Worm (Caenorhabditis elegans): Measurements from ENCODE around the gene M57.1.
A peak's percentile ranks its signal among the peaks of the same experiment; 100 is the strongest.

Gene M57.1

DNA sequence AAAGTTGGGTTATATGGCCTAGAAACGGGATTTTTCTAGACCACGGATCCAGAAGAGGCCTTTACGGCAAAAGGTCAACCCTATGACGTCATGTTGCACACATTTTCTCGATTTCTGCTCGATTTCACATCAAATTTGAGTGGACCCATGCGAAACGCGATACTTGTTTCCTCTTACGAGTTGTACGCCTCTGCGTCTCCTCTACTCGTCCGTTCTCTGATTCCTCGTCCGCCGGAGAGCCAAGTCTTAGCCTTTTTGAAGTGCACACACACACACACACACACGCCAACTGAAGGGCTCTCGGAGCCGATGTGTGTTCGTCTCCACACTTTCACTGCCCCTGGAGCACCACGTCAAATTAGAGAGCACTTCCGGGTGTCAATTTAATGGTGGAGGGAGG is 11.3 kb upstream of the M57.1 start:
- TF ChIP-seq unc-86 (tag; optimal IDR thresholded peaks at IDR 0.05) (no peak), ceh-18 (tag; optimal IDR thresholded peaks at IDR 0.05) (no peak), ceh-31 (tag; optimal IDR thresholded peaks at IDR 0.05) (peak; percentile 49), K09A11.1 (tag; optimal IDR thresholded peaks at IDR 0.05; ENCODE audit: insufficient read depth) (no peak), nfya-1 (tag; optimal IDR thresholded peaks at IDR 0.05) (no peak), che-1 (tag; optimal IDR thresholded peaks at IDR 0.05) (no peak), sox-2 (GFP tag; IDR thresholded peaks at IDR 0.05) (no peak), ref-2 (tag; optimal IDR thresholded peaks at IDR 0.05) (peak; percentile 63), gmeb-2 (tag; optimal IDR thresholded peaks at IDR 0.05) (no peak), ceh-22 (tag; optimal IDR thresholded peaks at IDR 0.05) (peak; percentile 36), ama-1 (optimal IDR thresholded peaks at IDR 0.05) (no peak), fkh-6 (tag; optimal IDR thresholded peaks at IDR 0.05) (peak; percentile 38), ceh-9 (tag; optimal IDR thresholded peaks at IDR 0.05) (no peak), ceh-2 (tag; optimal IDR thresholded peaks at IDR 0.05) (peak; percentile 39), eyg-1 (tag; optimal IDR thresholded peaks at IDR 0.05) (peak; percentile 21), tbx-2 (tag; optimal IDR thresholded peaks at IDR 0.05) (peak; percentile 11), lin-11 (tag; optimal IDR thresholded peaks at IDR 0.05) (no peak), ceh-48 (tag; optimal IDR thresholded peaks at IDR 0.05) (no peak), pag-3 (tag; optimal IDR thresholded peaks at IDR 0.05; ENCODE audit: borderline replicate concordance) (no peak), pros-1 (tag; optimal IDR thresholded peaks at IDR 0.05) (no peak), ceh-34 (tag; optimal IDR thresholded peaks at IDR 0.05) (peak; percentile 95), syd-9 (tag; optimal IDR thresholded peaks at IDR 0.05) (peak; percentile 7), odd-2 (tag; optimal IDR thresholded peaks at IDR 0.05) (no peak), elt-2 (tag; optimal IDR thresholded peaks at IDR 0.05) (no peak), tbx-7 (tag; optimal IDR thresholded peaks at IDR 0.05) (no peak), npax-4 (tag; optimal IDR thresholded peaks at IDR 0.05) (no peak), ceh-6 (GFP tag; optimal IDR thresholded peaks at IDR 0.05) (no peak)

DNA sequence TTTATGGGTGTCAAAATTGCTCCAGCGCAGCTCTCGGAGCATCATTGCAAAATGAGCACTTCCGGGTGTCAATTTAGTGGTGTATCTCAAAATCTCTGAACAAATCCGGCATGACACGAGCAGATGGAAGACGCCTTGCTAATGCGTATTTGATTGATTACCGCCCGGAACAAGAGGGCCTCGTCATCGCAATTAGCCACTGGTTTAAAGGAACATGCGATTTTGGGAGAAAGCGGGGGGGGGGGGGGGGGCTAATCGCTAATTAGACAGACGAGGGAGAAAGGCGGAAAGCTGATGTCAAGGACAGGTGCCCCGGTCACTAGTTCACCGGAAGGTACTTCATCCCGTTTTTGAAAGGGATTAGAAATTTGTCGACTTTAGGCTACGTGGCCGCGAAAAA is 10.6 kb upstream of the M57.1 start:
- TF ChIP-seq unc-55 (GFP tag; optimal IDR thresholded peaks at IDR 0.05) (peak; percentile 25), ceh-45 (GFP tag; IDR thresholded peaks at IDR 0.05) (no peak), lin-11 (tag; optimal IDR thresholded peaks at IDR 0.05) (no peak), ref-2 (tag; optimal IDR thresholded peaks at IDR 0.05) (peak; percentile 23), lim-6 (tag; optimal IDR thresholded peaks at IDR 0.05) (no peak), fkh-6 (tag; optimal IDR thresholded peaks at IDR 0.05) (no peak), pqm-1 (tag; optimal IDR thresholded peaks at IDR 0.05) (no peak), elt-4 (tag; optimal IDR thresholded peaks at IDR 0.05) (no peak), npax-4 (tag; optimal IDR thresholded peaks at IDR 0.05) (no peak), ceh-24 (tag; optimal IDR thresholded peaks at IDR 0.05) (no peak), sox-4 (tag; optimal IDR thresholded peaks at IDR 0.05) (no peak), ceh-18 (tag; optimal IDR thresholded peaks at IDR 0.05) (no peak), ahr-1 (tag; optimal IDR thresholded peaks at IDR 0.05) (no peak), Y22D7AL.16 (tag; optimal IDR thresholded peaks at IDR 0.05) (no peak), mec-3 (tag; optimal IDR thresholded peaks at IDR 0.05; ENCODE audit: borderline replicate concordance) (no peak), unc-86 (tag; optimal IDR thresholded peaks at IDR 0.05) (no peak), ceh-22 (tag; optimal IDR thresholded peaks at IDR 0.05) (no peak), che-1 (tag; optimal IDR thresholded peaks at IDR 0.05) (no peak), ama-1 (optimal IDR thresholded peaks at IDR 0.05) (no peak), hlh-13 (GFP tag; optimal IDR thresholded peaks at IDR 0.05) (no peak), syd-9 (tag; optimal IDR thresholded peaks at IDR 0.05) (no peak), hlh-30 (tag; optimal IDR thresholded peaks at IDR 0.05; ENCODE audit: insufficient read depth) (no peak), ttx-3 (tag; optimal IDR thresholded peaks at IDR 0.05) (peak; percentile 8), ceh-6 (GFP tag; optimal IDR thresholded peaks at IDR 0.05) (peak; percentile 36), ceh-31 (tag; optimal IDR thresholded peaks at IDR 0.05) (peak; percentile 59), pros-1 (tag; optimal IDR thresholded peaks at IDR 0.05) (no peak), odd-2 (tag; optimal IDR thresholded peaks at IDR 0.05) (no peak), fkh-10 (GFP tag; optimal IDR thresholded peaks at IDR 0.05) (no peak), ceh-48 (tag; optimal IDR thresholded peaks at IDR 0.05) (peak; percentile 28), pat-9 (tag; optimal IDR thresholded peaks at IDR 0.05) (no peak), pax-1 (tag; optimal IDR thresholded peaks at IDR 0.05) (no peak), ceh-14 (tag; optimal IDR thresholded peaks at IDR 0.05) (no peak), ceh-34 (tag; optimal IDR thresholded peaks at IDR 0.05) (no peak), C08G9.2 (tag; optimal IDR thresholded peaks at IDR 0.05) (no peak), ceh-9 (tag; optimal IDR thresholded peaks at IDR 0.05) (no peak), ceh-30 (tag; optimal IDR thresholded peaks at IDR 0.05) (no peak), tbx-2 (tag; optimal IDR thresholded peaks at IDR 0.05) (no peak), ceh-2 (tag; optimal IDR thresholded peaks at IDR 0.05) (no peak)

Measured in whole organism, late embryonic.